Worm (Caenorhabditis elegans): Measurements from ENCODE around the gene eef-1G.

Gene eef-1G

DNA sequence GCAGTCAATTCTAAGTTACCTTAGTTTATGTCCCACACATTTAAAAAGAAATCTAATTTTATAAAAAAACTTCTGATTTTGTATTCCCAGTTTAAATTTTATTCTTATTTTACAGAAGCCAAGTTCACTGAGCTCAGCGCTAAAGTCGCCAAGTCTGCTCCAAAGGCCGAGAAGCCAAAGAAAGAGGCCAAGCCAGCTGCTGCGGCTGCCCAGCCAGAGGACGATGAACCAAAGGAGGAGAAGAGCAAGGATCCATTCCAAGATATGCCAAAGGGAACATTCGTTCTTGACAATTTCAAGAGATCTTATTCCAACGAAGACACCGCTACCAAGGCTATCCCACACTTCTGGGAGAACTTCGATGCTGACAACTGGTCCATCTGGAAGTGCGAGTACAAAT is 1.4 kb downstream of the eef-1G start:
- TF ChIP-seq daf-12 (tag; optimal IDR thresholded peaks at IDR 0.05) (no peak), nhr-28 (tag; optimal IDR thresholded peaks at IDR 0.05) (no peak), R02D3.7 (tag; optimal IDR thresholded peaks at IDR 0.05) (no peak), elt-2 (tag; optimal IDR thresholded peaks at IDR 0.05) (no peak), fkh-2 (tag; optimal IDR thresholded peaks at IDR 0.05) (no peak), aly-2 (tag; optimal IDR thresholded peaks at IDR 0.05) (no peak), skn-1 (tag; optimal IDR thresholded peaks at IDR 0.05) (no peak), nfya-1 (tag; optimal IDR thresholded peaks at IDR 0.05; ENCODE audit: insufficient read depth) (no peak), snpc-4 (tag; optimal IDR thresholded peaks at IDR 0.05) (no peak), hmg-11 (tag; optimal IDR thresholded peaks at IDR 0.05) (no peak)

ce11 chrV:10967594-10968273 is 2.2 kb downstream of the eef-1G start:
- TF ChIP-seq nhr-12 (tag; optimal IDR thresholded peaks at IDR 0.05) (no peak), elt-2 (tag; optimal IDR thresholded peaks at IDR 0.05) (peak; percentile 13)

- no peak for TF ChIP-seq nhr-76 (tag; optimal IDR thresholded peaks at IDR 0.05)
- TF ChIP-seq fkh-10 (GFP tag; optimal IDR thresholded peaks at IDR 0.05) = no peak
- no peak for TF ChIP-seq tbx-2 (tag; optimal IDR thresholded peaks at IDR 0.05)
- TF ChIP-seq nhr-237 (tag; optimal IDR thresholded peaks at IDR 0.05) = no peak
- TF ChIP-seq zag-1 (tag; optimal IDR thresholded peaks at IDR 0.05) = no peak
- TF ChIP-seq fos-1 (tag; optimal IDR thresholded peaks at IDR 0.05) = no peak
- no peak for TF ChIP-seq nhr-67 (tag; optimal IDR thresholded peaks at IDR 0.05)
- TF ChIP-seq ceh-82 (tag; optimal IDR thresholded peaks at IDR 0.05) = no peak
- no peak for TF ChIP-seq elt-3 (tag; optimal IDR thresholded peaks at IDR 0.05)
- TF ChIP-seq unc-39 (tag; optimal IDR thresholded peaks at IDR 0.05) = no peak
Observed at ce11 chrV:10970070-10970469, 4.6 kb downstream of the eef-1G start, which contains the start of gene F17C11.22. Gene F17C11.22, minus strand, starts transcription at chrV:10970170.

DNA sequence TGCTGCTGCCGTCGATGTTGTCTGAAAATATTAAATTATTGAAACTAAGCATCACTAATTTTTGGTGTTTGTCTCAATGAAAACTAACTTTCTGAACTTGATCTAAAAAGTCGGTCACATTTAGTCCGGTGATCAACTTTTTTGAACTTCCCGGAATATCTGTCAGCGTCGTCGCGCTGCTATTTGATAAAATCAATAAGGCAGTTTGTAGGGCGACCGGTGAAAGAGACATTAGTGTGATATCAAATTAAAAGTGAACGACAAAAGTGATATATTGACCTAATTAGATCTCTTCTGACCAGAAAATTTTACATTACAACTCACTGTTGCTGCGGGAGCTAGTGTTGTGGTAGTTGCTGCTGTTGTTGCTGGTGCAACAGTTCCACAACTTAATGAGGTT is 5.4 kb downstream of the eef-1G start:
- TF ChIP-seq unc-39 (tag; optimal IDR thresholded peaks at IDR 0.05) (no peak), nhr-23 (tag; optimal IDR thresholded peaks at IDR 0.05) (peak; percentile 38)

DNA sequence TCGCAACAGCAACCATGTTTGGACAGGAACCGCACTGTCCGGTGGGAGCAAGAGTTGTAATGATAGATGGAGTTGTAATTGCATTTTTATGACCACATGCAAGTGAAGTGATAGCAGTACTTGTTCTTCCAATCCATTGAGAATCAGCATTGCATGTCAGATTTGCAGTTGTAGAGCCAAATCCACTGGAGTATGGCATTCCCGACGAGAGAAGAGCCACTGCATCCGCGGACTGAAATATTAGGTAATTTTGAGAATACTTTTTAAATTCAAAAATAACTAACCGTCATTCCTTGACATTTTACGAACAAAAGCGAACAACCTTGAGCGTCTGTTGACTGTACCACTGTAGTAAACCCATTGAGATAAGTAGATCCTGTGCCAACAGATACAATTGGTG is 9.6 kb downstream of the eef-1G start:
- TF ChIP-seq elt-3 (tag; optimal IDR thresholded peaks at IDR 0.05) = no peak
- no peak for TF ChIP-seq mdl-1 (tag; optimal IDR thresholded peaks at IDR 0.05)
- TF ChIP-seq tbx-2 (tag; optimal IDR thresholded peaks at IDR 0.05) = no peak
- no peak for TF ChIP-seq nhr-67 (tag; optimal IDR thresholded peaks at IDR 0.05)
- no peak for TF ChIP-seq ceh-82 (tag; optimal IDR thresholded peaks at IDR 0.05)
- TF ChIP-seq eor-1 (tag; optimal IDR thresholded peaks at IDR 0.05) = no peak
- no peak for TF ChIP-seq lin-15B (tag; optimal IDR thresholded peaks at IDR 0.05)
- TF ChIP-seq R02D3.7 (tag; optimal IDR thresholded peaks at IDR 0.05) = no peak
- TF ChIP-seq sea-2 (GFP tag; optimal IDR thresholded peaks at IDR 0.05) = no peak

- TF ChIP-seq mdl-1 (tag; optimal IDR thresholded peaks at IDR 0.05) (no peak), hmg-11 (tag; optimal IDR thresholded peaks at IDR 0.05) (no peak), R02D3.7 (tag; optimal IDR thresholded peaks at IDR 0.05) (no peak), sea-2 (GFP tag; optimal IDR thresholded peaks at IDR 0.05) (no peak), ceh-9 (tag; optimal IDR thresholded peaks at IDR 0.05) (no peak), lin-15B (tag; optimal IDR thresholded peaks at IDR 0.05) (no peak)
Observed at ce11 chrV:10981113-10981512, 15.6 kb downstream of the eef-1G start, which contains the start of gene fig-1. Gene fig-1, minus strand, starts transcription at chrV:10981213.

DNA sequence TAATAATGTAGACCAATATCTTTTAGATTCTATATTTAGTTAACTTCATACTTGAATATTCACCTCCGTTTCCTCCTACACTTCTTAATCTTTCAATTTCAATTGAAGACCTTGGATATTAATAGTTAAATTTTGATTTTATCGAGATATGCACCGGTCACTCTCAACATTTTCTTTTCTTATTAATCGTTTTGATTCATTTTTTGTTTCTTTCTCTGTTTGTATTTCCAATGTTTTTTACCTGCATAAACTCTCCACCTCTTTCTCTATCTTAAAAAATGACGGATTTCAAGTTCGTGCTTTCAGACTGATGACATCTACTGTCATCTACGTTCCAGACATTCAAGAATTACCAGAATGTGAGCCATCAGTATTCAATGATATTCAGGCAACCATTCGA is 26.3 kb downstream of the eef-1G start, which contains the start of gene frpr-9:
Gene frpr-9 (plus strand): TSS at position 301 of the 400 bp plus-strand sequence.
- no peak for TF ChIP-seq pqm-1 (tag; optimal IDR thresholded peaks at IDR 0.05)
- TF ChIP-seq nfya-1 (tag; optimal IDR thresholded peaks at IDR 0.05; ENCODE audit: insufficient read depth) = no peak
- TF ChIP-seq zag-1 (tag; optimal IDR thresholded peaks at IDR 0.05) = no peak
- TF ChIP-seq nhr-25 (tag; optimal IDR thresholded peaks at IDR 0.05) = no peak
- TF ChIP-seq unc-62 (GFP tag; optimal IDR thresholded peaks at IDR 0.05) = no peak
- TF ChIP-seq fkh-2 (tag; optimal IDR thresholded peaks at IDR 0.05) = no peak
- TF ChIP-seq skn-1 (tag; optimal IDR thresholded peaks at IDR 0.05) = no peak
- TF ChIP-seq nhr-237 (tag; optimal IDR thresholded peaks at IDR 0.05) = no peak
- TF ChIP-seq ztf-11 (tag; optimal IDR thresholded peaks at IDR 0.05) = no peak
- TF ChIP-seq unc-39 (tag; optimal IDR thresholded peaks at IDR 0.05) = no peak
- no peak for TF ChIP-seq ceh-16 (tag; optimal IDR thresholded peaks at IDR 0.05)
- no peak for TF ChIP-seq nhr-43 (tag; optimal IDR thresholded peaks at IDR 0.05; ENCODE audit: poor library complexity, severe bottlenecking)
- TF ChIP-seq egl-27 (tag; optimal IDR thresholded peaks at IDR 0.05) = no peak
- no peak for TF ChIP-seq fkh-10 (GFP tag; optimal IDR thresholded peaks at IDR 0.05)
- TF ChIP-seq mdl-1 (tag; optimal IDR thresholded peaks at IDR 0.05) = no peak
- TF ChIP-seq elt-3 (tag; optimal IDR thresholded peaks at IDR 0.05) = no peak
- TF ChIP-seq daf-12 (tag; optimal IDR thresholded peaks at IDR 0.05) = no peak
- no peak for TF ChIP-seq snpc-4 (tag; optimal IDR thresholded peaks at IDR 0.05)
- TF ChIP-seq ceh-9 (tag; optimal IDR thresholded peaks at IDR 0.05) = no peak
- TF ChIP-seq mml-1 (tag; optimal IDR thresholded peaks at IDR 0.05) = no peak
